Fruit fly (Drosophila melanogaster) whole organism, embryonic: ENCODE results near the gene CG18788.
A peak's percentile ranks its signal among the peaks of the same experiment; 100 is the strongest.

ENCODE experiments used
- Adf1 ChIP-seq: fragments of 200-800 bp; sonication (Bioruptor generic); IDR thresholded peaks from 2 replicates; pipeline ENCODE4 v1.3.6; 2022; ENCODE audit warnings: missing biosample characterization, missing genetic modification characterization
- CG10147 ChIP-seq: fragments of 200-800 bp; sonication (Bioruptor generic); optimal IDR thresholded peaks from 2 replicates; lab custom pipeline; 2019; ENCODE audit warnings: missing biosample characterization, mild to moderate bottlenecking, missing genetic modification characterization, moderate library complexity
- CG12744 ChIP-seq: fragments of 200-800 bp; sonication (Bioruptor generic); optimal IDR thresholded peaks from 2 replicates; lab custom pipeline; 2016; ENCODE audit warnings: missing biosample characterization, missing genetic modification characterization
- CG12942 ChIP-seq: fragments of 200-800 bp; sonication (Bioruptor generic); optimal IDR thresholded peaks from 3 replicates; lab custom pipeline; 2016; ENCODE audit warnings: missing biosample characterization, missing genetic modification characterization
- CG13296 ChIP-seq: fragments of 200-800 bp; sonication (Bioruptor generic); optimal IDR thresholded peaks from 3 replicates; lab custom pipeline; 2018; ENCODE audit warnings: missing biosample characterization, mild to moderate bottlenecking, missing genetic modification characterization
- CG13775 ChIP-seq: fragments of 200-800 bp; sonication (Bioruptor generic); optimal IDR thresholded peaks from 3 replicates; lab custom pipeline; 2017; ENCODE audit warnings: missing biosample characterization, mild to moderate bottlenecking, missing genetic modification characterization
- CG15514 ChIP-seq: fragments of 200-800 bp; sonication (Bioruptor generic); optimal IDR thresholded peaks from 3 replicates; lab custom pipeline; 2017; ENCODE audit warnings: missing biosample characterization, missing genetic modification characterization, mild to moderate bottlenecking, moderate library complexity, missing genetic modification reagents
- CG17385 ChIP-seq: fragments of 200-800 bp; sonication (Bioruptor generic); optimal IDR thresholded peaks from 3 replicates; lab custom pipeline; 2018; ENCODE audit warnings: missing biosample characterization, mild to moderate bottlenecking, missing genetic modification characterization
- CG17829 ChIP-seq: fragments of 200-800 bp; optimal IDR thresholded peaks from 2 replicates; lab custom pipeline; 2019; ENCODE audit warnings: missing biosample characterization, mild to moderate bottlenecking, missing genetic modification characterization, moderate library complexity
- CG18476 ChIP-seq: fragments of 200-800 bp; sonication (Bioruptor generic); optimal IDR thresholded peaks from 2 replicates; lab custom pipeline; 2016; ENCODE audit warnings: missing biosample characterization, mild to moderate bottlenecking, missing genetic modification characterization
- CG18599 ChIP-seq: fragments of 200-800 bp; sonication (Bioruptor generic); optimal IDR thresholded peaks from 3 replicates; lab custom pipeline; 2017; ENCODE audit warnings: missing biosample characterization, missing genetic modification characterization, mild to moderate bottlenecking, moderate library complexity, missing genetic modification reagents
- CG2120 ChIP-seq: fragments of 200-800 bp; sonication (Bioruptor generic); optimal IDR thresholded peaks from 3 replicates; lab custom pipeline; 2016; ENCODE audit warnings: missing biosample characterization, missing genetic modification characterization
- CG2875 ChIP-seq: fragments of 200-800 bp; sonication (Bioruptor generic); optimal IDR thresholded peaks from 2 replicates; lab custom pipeline; 2017; ENCODE audit warnings: missing biosample characterization, mild to moderate bottlenecking, missing genetic modification characterization, missing genetic modification reagents
- CG3281 ChIP-seq: fragments of 200-800 bp; sonication (Bioruptor generic); optimal IDR thresholded peaks from 3 replicates; lab custom pipeline; 2017; ENCODE audit warnings: missing biosample characterization, mild to moderate bottlenecking, missing genetic modification characterization
- CG4617 ChIP-seq: fragments of 200-800 bp; sonication (Bioruptor generic); optimal IDR thresholded peaks from 3 replicates; lab custom pipeline; 2016; ENCODE audit warnings: missing biosample characterization, missing genetic modification characterization, borderline replicate concordance
- CG6689 ChIP-seq: fragments of 200-800 bp; sonication (Bioruptor generic); IDR thresholded peaks from 2 replicates; pipeline ENCODE4 v1.3.6; 2022; ENCODE audit warnings: missing biosample characterization, missing genetic modification characterization
- CG6765 ChIP-seq: fragments of 200-800 bp; sonication (Bioruptor generic); optimal IDR thresholded peaks from 3 replicates; lab custom pipeline; 2017; ENCODE audit warnings: missing biosample characterization, mild to moderate bottlenecking, missing genetic modification characterization
- CG6791 ChIP-seq: fragments of 200-800 bp; sonication (Bioruptor generic); IDR thresholded peaks from 3 replicates; pipeline ENCODE4 v1.3.6; 2022; ENCODE audit warnings: missing biosample characterization, missing genetic modification characterization; ENCODE audit not compliant: partially characterized antibody
- CG8359 ChIP-seq: fragments of 200-800 bp; sonication (Bioruptor generic); optimal IDR thresholded peaks from 2 replicates; lab custom pipeline; 2017; ENCODE audit warnings: missing biosample characterization, mild to moderate bottlenecking, missing genetic modification characterization, borderline replicate concordance
- CG9215 ChIP-seq: fragments of 200-800 bp; sonication (Bioruptor generic); IDR thresholded peaks from 2 replicates; pipeline ENCODE4 v1.3.6; 2022; ENCODE audit warnings: missing biosample characterization, missing genetic modification characterization
- CG9727 ChIP-seq: fragments of 200-800 bp; sonication (Bioruptor generic); optimal IDR thresholded peaks from 3 replicates; lab custom pipeline; 2017; ENCODE audit warnings: missing biosample characterization, mild to moderate bottlenecking, missing genetic modification characterization
- CG9876 ChIP-seq: fragments of 200-800 bp; sonication (Bioruptor generic); optimal IDR thresholded peaks from 2 replicates; lab custom pipeline; 2016; ENCODE audit warnings: missing biosample characterization, missing genetic modification characterization
- CG9932 ChIP-seq: fragments of 200-800 bp; sonication (Bioruptor generic); IDR thresholded peaks from 2 replicates; pipeline ENCODE4 v1.3.6; 2022; ENCODE audit warnings: missing biosample characterization, missing genetic modification characterization
- Gsc ChIP-seq: fragments of 200-800 bp; sonication (Bioruptor generic); IDR thresholded peaks from 2 replicates; pipeline ENCODE4 v1.3.6; 2022; ENCODE audit warnings: missing biosample characterization, missing genetic modification characterization
- HLH3B ChIP-seq: fragments of 200-800 bp; sonication (Bioruptor generic); IDR thresholded peaks from 2 replicates; pipeline ENCODE4 v1.3.6; 2022; ENCODE audit warnings: missing biosample characterization, missing genetic modification characterization
- Hand ChIP-seq: fragments of 200-800 bp; sonication (Bioruptor generic); optimal IDR thresholded peaks from 2 replicates; lab custom pipeline; 2017; ENCODE audit warnings: mild to moderate bottlenecking, missing biosample characterization, missing genetic modification reagents, missing genetic modification characterization
- Hmx ChIP-seq: fragments of 200-800 bp; sonication (Bioruptor generic); optimal IDR thresholded peaks from 2 replicates; lab custom pipeline; 2016; ENCODE audit warnings: missing biosample characterization, missing genetic modification characterization
- Hr78 ChIP-seq, 2 experiments: fragments of 200-800 bp in 1 of 2; fragments of >200 bp in 1 of 2; sonication (Bioruptor generic) in 1 of 2; optimal IDR thresholded peaks; 2 replicates each; lab custom pipeline; 2017 to 2019; ENCODE audit warnings: missing biosample characterization in 2 of 2, missing genetic modification characterization in 2 of 2, mild to moderate bottlenecking in 1 of 2, moderate library complexity in 1 of 2
- Max ChIP-seq: fragments of 200-800 bp; sonication (Bioruptor generic); optimal IDR thresholded peaks from 2 replicates; lab custom pipeline; 2016; ENCODE audit warnings: missing biosample characterization, mild to moderate bottlenecking, missing genetic modification characterization
- Oli ChIP-seq: fragments of 200-800 bp; sonication (Bioruptor generic); optimal IDR thresholded peaks from 2 replicates; lab custom pipeline; 2018; ENCODE audit warnings: missing biosample characterization, mild to moderate bottlenecking, missing genetic modification characterization, moderate library complexity
- PHDP ChIP-seq: fragments of 200-800 bp; sonication (Bioruptor generic); optimal IDR thresholded peaks from 3 replicates; lab custom pipeline; 2018; ENCODE audit warnings: missing biosample characterization, mild to moderate bottlenecking, missing genetic modification characterization, moderate library complexity
- Six4 ChIP-seq: fragments of 200-800 bp; sonication (Bioruptor generic); optimal IDR thresholded peaks from 2 replicates; lab custom pipeline; 2016; ENCODE audit warnings: missing biosample characterization, missing genetic modification characterization
- Sox102F ChIP-seq: fragments of 200-800 bp; sonication (Bioruptor generic); optimal IDR thresholded peaks from 2 replicates; lab custom pipeline; 2018; ENCODE audit warnings: missing biosample characterization, mild to moderate bottlenecking, missing genetic modification characterization, moderate library complexity
- Ssrp ChIP-seq: fragments of 200-800 bp; sonication (Bioruptor generic); optimal IDR thresholded peaks from 2 replicates; lab custom pipeline; 2018; ENCODE audit warnings: missing biosample characterization, mild to moderate bottlenecking, missing genetic modification characterization, moderate library complexity
- TFAM ChIP-seq: fragments of 200-800 bp; sonication (Bioruptor generic); optimal IDR thresholded peaks from 2 replicates; lab custom pipeline; 2017; ENCODE audit warnings: missing biosample characterization, missing genetic modification characterization, inconsistent platforms
- al ChIP-seq: fragments of 200-800 bp; sonication (Bioruptor generic); IDR thresholded peaks from 2 replicates; pipeline ENCODE4 v1.3.6; 2022; ENCODE audit warnings: missing biosample characterization, missing genetic modification characterization
- bbx ChIP-seq: fragments of 200-800 bp; sonication (Bioruptor generic); IDR thresholded peaks from 2 replicates; pipeline ENCODE4 v1.3.6; 2022; ENCODE audit warnings: missing biosample characterization, missing genetic modification characterization; ENCODE audit not compliant: partially characterized antibody
- br ChIP-seq: fragments of >200 bp; optimal IDR thresholded peaks from 2 replicates; lab custom pipeline; 2017
- croc ChIP-seq: fragments of 200-800 bp; sonication (Bioruptor generic); conservative IDR thresholded peaks from 3 replicates; pipeline ENCODE4 v1.3.6; 2022; ENCODE audit warnings: missing biosample characterization, missing genetic modification characterization
- dm ChIP-seq: fragments of 200-800 bp; sonication (Bioruptor generic); optimal IDR thresholded peaks from 3 replicates; lab custom pipeline; 2016; ENCODE audit warnings: missing biosample characterization, missing genetic modification characterization
- fd64A ChIP-seq: fragments of 200-800 bp; sonication (Bioruptor generic); optimal IDR thresholded peaks from 3 replicates; lab custom pipeline; 2018; ENCODE audit warnings: missing biosample characterization, mild to moderate bottlenecking, missing genetic modification characterization
- gcm ChIP-seq: fragments of 200-800 bp; sonication (Bioruptor generic); optimal IDR thresholded peaks from 2 replicates; lab custom pipeline; 2019; ENCODE audit warnings: missing biosample characterization, mild to moderate bottlenecking, missing genetic modification characterization, moderate library complexity
- insv ChIP-seq, 2 experiments: fragments of 200-800 bp; sonication (Bioruptor generic); optimal IDR thresholded peaks; 3 replicates each; lab custom pipeline; 2016 to 2018; ENCODE audit warnings: missing biosample characterization in 2 of 2, missing genetic modification characterization in 2 of 2
- kah ChIP-seq: fragments of 200-800 bp; sonication (Bioruptor generic); optimal IDR thresholded peaks from 2 replicates; lab custom pipeline; 2018; ENCODE audit warnings: missing biosample characterization, mild to moderate bottlenecking, missing genetic modification characterization
- mirr ChIP-seq: fragments of 200-800 bp; sonication (Bioruptor generic); optimal IDR thresholded peaks from 3 replicates; lab custom pipeline; 2018; ENCODE audit warnings: missing biosample characterization, mild to moderate bottlenecking, missing genetic modification characterization
- otp ChIP-seq: fragments of 200-800 bp; sonication (Bioruptor generic); IDR thresholded peaks from 3 replicates; pipeline ENCODE4, ENCODE4 v1.3.6; 2022; ENCODE audit warnings: missing biosample characterization, missing genetic modification characterization
- pnt ChIP-seq: fragments of 200-800 bp; sonication (Bioruptor generic); optimal IDR thresholded peaks from 3 replicates; lab custom pipeline; 2016; ENCODE audit warnings: missing biosample characterization, missing genetic modification characterization
- sima ChIP-seq: fragments of 200-800 bp; sonication (Bioruptor generic); optimal IDR thresholded peaks from 2 replicates; lab custom pipeline; 2016; ENCODE audit warnings: missing biosample characterization, missing genetic modification characterization
- sisA ChIP-seq: fragments of 200-800 bp; sonication (Bioruptor generic); IDR thresholded peaks from 2 replicates; pipeline ENCODE4 v1.3.6; 2022; ENCODE audit warnings: missing biosample characterization, missing genetic modification characterization
- stc ChIP-seq: fragments of 200-800 bp; sonication (Bioruptor generic); IDR thresholded peaks from 2 replicates; pipeline ENCODE4 v1.3.6; 2022; ENCODE audit warnings: missing biosample characterization, missing genetic modification characterization
- stwl ChIP-seq: fragments of 200-800 bp; sonication (Bioruptor generic); optimal IDR thresholded peaks from 3 replicates; lab custom pipeline; 2018; ENCODE audit warnings: missing biosample characterization, mild to moderate bottlenecking, missing genetic modification characterization, moderate library complexity
- tin ChIP-seq: fragments of 200-800 bp; sonication (Bioruptor generic); optimal IDR thresholded peaks from 3 replicates; lab custom pipeline; 2016; ENCODE audit warnings: missing biosample characterization, missing genetic modification characterization

The CG18788 gene

DNA sequence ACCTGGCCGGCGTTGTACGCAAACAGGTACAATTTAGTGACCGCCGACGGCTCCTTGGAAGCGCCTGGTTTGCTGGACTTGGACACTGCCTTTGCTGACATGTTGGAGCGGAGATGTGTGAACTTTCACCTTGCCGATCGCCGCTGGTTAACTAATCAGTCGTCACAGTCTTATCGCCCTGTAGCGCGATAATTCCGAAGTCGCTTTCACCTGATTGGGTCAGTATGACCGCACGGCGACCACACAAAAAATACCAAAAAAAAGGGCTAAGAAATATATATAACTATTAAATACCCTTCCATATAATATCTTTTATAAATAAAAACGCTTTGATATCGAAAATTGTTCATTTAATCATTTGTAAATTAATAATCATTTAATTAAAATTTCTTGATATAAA is 31.9 kb upstream of the CG18788 start, which contains the start of gene Hacd1:
Gene Hacd1, minus strand, starts transcription at position 216 of the 400 bp plus-strand sequence.
- TF ChIP-seq CG8359 (GFP tag; lab: Kevin White, UChicago) (no peak), otp (GFP tag; lab: Robert Waterston, UW) (no peak), CG4617 (GFP tag; lab: Kevin White, UChicago) (no peak), CG6765 (GFP tag; lab: Kevin White, UChicago) (no peak), CG9215 (GFP tag; lab: Robert Waterston, UW) (no peak), tin (GFP tag; lab: Kevin White, UChicago) (no peak), Hr78 (GFP tag; optimal IDR thresholded peaks at IDR 0.05; lab: Kevin White, UChicago) (peak in 1 of 2 experiments; percentile 99), CG13775 (GFP tag; lab: Kevin White, UChicago) (no peak), CG9876 (GFP tag; lab: Kevin White, UChicago) (no peak), Ssrp (no peak), mirr (GFP tag; lab: Kevin White, UChicago) (peak; percentile 7), CG6689 (GFP tag; lab: Robert Waterston, UW) (no peak), fd64A (GFP tag; lab: Kevin White, UChicago) (no peak), al (no peak), br (no peak), CG2875 (GFP tag; lab: Kevin White, UChicago) (no peak), CG18599 (no peak), CG13296 (GFP tag; lab: Kevin White, UChicago) (no peak), Max (GFP tag; lab: Kevin White, UChicago) (no peak), insv (GFP tag; optimal IDR thresholded peaks at IDR 0.05; lab: Kevin White, UChicago) (no peak), CG17385 (GFP tag; lab: Kevin White, UChicago) (peak; percentile 4), croc (GFP tag; lab: Robert Waterston, UW) (no peak), Sox102F (GFP tag; lab: Kevin White, UChicago) (no peak), CG6791 (no peak), CG9727 (GFP tag; lab: Kevin White, UChicago) (no peak), kah (no peak), CG15514 (GFP tag; lab: Kevin White, UChicago) (no peak), pnt (GFP tag; lab: Kevin White, UChicago) (no peak), CG3281 (GFP tag; lab: Kevin White, UChicago) (no peak), gcm (GFP tag; lab: Kevin White, UChicago) (no peak), Hmx (GFP tag; lab: Kevin White, UChicago) (no peak), CG9932 (GFP tag; lab: Robert Waterston, UW) (no peak), Adf1 (GFP tag; lab: Robert Waterston, UW) (no peak), sisA (no peak), CG2120 (no peak), Hand (GFP tag; lab: Kevin White, UChicago) (no peak), CG17829 (tag; lab: Kevin White, UChicago) (peak; percentile 1), stwl (tag; lab: Kevin White, UChicago) (peak; percentile 19), Six4 (GFP tag; lab: Kevin White, UChicago) (no peak), dm (GFP tag; lab: Kevin White, UChicago) (no peak), CG10147 (GFP tag; lab: Kevin White, UChicago) (no peak), sima (no peak), HLH3B (no peak), Gsc (no peak), CG18476 (GFP tag; lab: Kevin White, UChicago) (no peak), bbx (no peak), TFAM (no peak), CG12744 (GFP tag; lab: Kevin White, UChicago) (no peak), CG12942 (GFP tag; lab: Kevin White, UChicago) (no peak), stc (no peak), Oli (no peak), PHDP (no peak)
